Worm (Caenorhabditis elegans): ENCODE results near the gene F28H6.6.

- TF ChIP-seq W03F9.2 (tag; optimal IDR thresholded peaks at IDR 0.05) (no peak), him-1 (tag; optimal IDR thresholded peaks at IDR 0.05) (no peak)
Observed at ce11 chrX:14132677-14133076, 7.0 kb upstream of the F28H6.6 start.

Data from whole organism, L4/young adult.